Worm (Caenorhabditis elegans) whole organism, late embryonic: Measurements from ENCODE around the gene acp-6.

Experiments
- C08G9.2 ChIP-seq: sonication (generic microtip); optimal IDR thresholded peaks from 2 replicates; lab custom pipeline; 2016; ENCODE audit warnings: mild to moderate bottlenecking, missing genetic modification characterization, moderate library complexity, missing compliant biosample characterization
- C38D4.7 ChIP-seq: fragments of 200-800 bp; sonication (Bioruptor generic); optimal IDR thresholded peaks from 2 replicates; lab custom pipeline; 2018; ENCODE audit warnings: mild to moderate bottlenecking, missing genetic modification characterization, moderate library complexity, missing compliant biosample characterization
- F13H6.1 ChIP-seq: sonication (generic microtip); optimal IDR thresholded peaks from 2 replicates; lab custom pipeline; 2016; ENCODE audit warnings: missing genetic modification characterization, missing compliant biosample characterization
- ahr-1 ChIP-seq: sonication (generic microtip); optimal IDR thresholded peaks from 2 replicates; lab custom pipeline; 2016; ENCODE audit warnings: missing genetic modification characterization, missing compliant biosample characterization
- ama-1 ChIP-seq: fragments of 150-350 bp; optimal IDR thresholded peaks from 2 replicates; lab custom pipeline; 2014
- ceh-18 ChIP-seq: sonication (generic microtip); optimal IDR thresholded peaks from 2 replicates; lab custom pipeline; 2016; ENCODE audit warnings: missing genetic modification characterization, missing compliant biosample characterization
- ceh-19 ChIP-seq: fragments of 200-800 bp; sonication (Bioruptor generic); optimal IDR thresholded peaks from 2 replicates; lab custom pipeline; 2018; ENCODE audit warnings: mild to moderate bottlenecking, missing genetic modification characterization, missing compliant biosample characterization
- ceh-2 ChIP-seq: sonication (generic microtip); optimal IDR thresholded peaks from 2 replicates; lab custom pipeline; 2016; ENCODE audit warnings: missing genotype, missing genetic modification characterization, missing compliant biosample characterization
- ceh-31 ChIP-seq: sonication (generic microtip); optimal IDR thresholded peaks from 2 replicates; lab custom pipeline; 2016; ENCODE audit warnings: missing genetic modification characterization, missing compliant biosample characterization
- ceh-34 ChIP-seq: sonication (generic microtip); optimal IDR thresholded peaks from 2 replicates; lab custom pipeline; 2016; ENCODE audit warnings: mild to moderate bottlenecking, missing genetic modification characterization, missing compliant biosample characterization
- ceh-48 ChIP-seq: sonication (generic microtip); optimal IDR thresholded peaks from 2 replicates; lab custom pipeline; 2016; ENCODE audit warnings: missing genetic modification characterization, inconsistent platforms, missing compliant biosample characterization
- ceh-9 ChIP-seq: sonication (generic microtip); optimal IDR thresholded peaks from 2 replicates; lab custom pipeline; 2016; ENCODE audit warnings: mild to moderate bottlenecking, missing genetic modification characterization, inconsistent platforms, missing compliant biosample characterization
- dmd-4 ChIP-seq: sonication (generic microtip); optimal IDR thresholded peaks from 2 replicates; lab custom pipeline; 2016; ENCODE audit warnings: borderline replicate concordance, missing genetic modification characterization, missing compliant biosample characterization
- elt-2 ChIP-seq: sonication (generic microtip); optimal IDR thresholded peaks from 2 replicates; lab custom pipeline; 2016; ENCODE audit warnings: missing genetic modification reagents, missing genetic modification characterization, missing compliant biosample characterization
- elt-4 ChIP-seq: sonication (generic microtip); optimal IDR thresholded peaks from 2 replicates; lab custom pipeline; 2016; ENCODE audit warnings: missing genetic modification characterization, missing compliant biosample characterization
- eyg-1 ChIP-seq: sonication (generic microtip); optimal IDR thresholded peaks from 2 replicates; lab custom pipeline; 2016; ENCODE audit warnings: missing genotype, missing genetic modification characterization, missing compliant biosample characterization
- fax-1 ChIP-seq: sonication (generic microtip); optimal IDR thresholded peaks from 2 replicates; lab custom pipeline; 2016; ENCODE audit warnings: missing genotype, missing genetic modification characterization, missing compliant biosample characterization
- fkh-10 ChIP-seq: fragments of 150-350 bp; optimal IDR thresholded peaks from 2 replicates; lab custom pipeline; 2014; ENCODE audit warnings: missing biosample characterization, missing genetic modification reagents, missing genetic modification characterization
- madf-2 ChIP-seq: sonication (generic microtip); optimal IDR thresholded peaks from 2 replicates; lab custom pipeline; 2017; ENCODE audit warnings: missing genetic modification characterization, missing compliant biosample characterization
- mec-3 ChIP-seq: sonication (generic microtip); optimal IDR thresholded peaks from 2 replicates; lab custom pipeline; 2016; ENCODE audit warnings: borderline replicate concordance, missing genetic modification characterization, missing compliant biosample characterization
- nfya-1 ChIP-seq: sonication (generic microtip); optimal IDR thresholded peaks from 2 replicates; lab custom pipeline; 2017; ENCODE audit warnings: missing genetic modification characterization, mild to moderate bottlenecking, missing compliant biosample characterization, antibody characterized with exemption, moderate library complexity
- nhr-11 ChIP-seq: fragments of 150-350 bp; optimal IDR thresholded peaks from 2 replicates; lab custom pipeline; 2014; ENCODE audit warnings: missing biosample characterization, missing genetic modification characterization
- nhr-232 ChIP-seq: sonication (generic microtip); optimal IDR thresholded peaks from 2 replicates; lab custom pipeline; 2016; ENCODE audit warnings: missing genetic modification characterization, missing compliant biosample characterization
- npax-4 ChIP-seq: sonication (generic microtip); optimal IDR thresholded peaks from 2 replicates; lab custom pipeline; 2016; ENCODE audit warnings: missing genetic modification characterization, missing compliant biosample characterization
- odd-2 ChIP-seq: sonication (generic microtip); optimal IDR thresholded peaks from 2 replicates; lab custom pipeline; 2017; ENCODE audit warnings: antibody characterized with exemption, mild to moderate bottlenecking, missing genetic modification characterization, missing compliant biosample characterization
- pat-9 ChIP-seq: fragments of 200-800 bp; sonication (Bioruptor generic); optimal IDR thresholded peaks from 2 replicates; lab custom pipeline; 2018; ENCODE audit warnings: mild to moderate bottlenecking, missing genetic modification characterization, moderate library complexity, missing compliant biosample characterization
- pha-2 ChIP-seq: sonication (generic microtip); optimal IDR thresholded peaks from 2 replicates; lab custom pipeline; 2017; ENCODE audit warnings: mild to moderate bottlenecking, missing genetic modification characterization, missing compliant biosample characterization
- pqm-1 ChIP-seq: sonication (generic microtip); optimal IDR thresholded peaks from 2 replicates; lab custom pipeline; 2016; ENCODE audit warnings: missing genetic modification characterization, missing compliant biosample characterization
- rnt-1 ChIP-seq: sonication (generic microtip); optimal IDR thresholded peaks from 2 replicates; lab custom pipeline; 2016; ENCODE audit warnings: missing genetic modification characterization, missing compliant biosample characterization
- sdc-2 ChIP-seq: sonication (generic microtip); optimal IDR thresholded peaks from 2 replicates; lab custom pipeline; 2016; ENCODE audit warnings: missing genotype, missing genetic modification characterization, missing compliant biosample characterization
- unc-42 ChIP-seq: sonication (generic microtip); optimal IDR thresholded peaks from 2 replicates; lab custom pipeline; 2016; ENCODE audit warnings: missing genotype, missing genetic modification characterization, missing compliant biosample characterization
- unc-55 ChIP-seq: sonication (generic microtip); optimal IDR thresholded peaks from 2 replicates; lab custom pipeline; 2017; ENCODE audit warnings: missing biosample characterization, missing genetic modification reagents, missing genetic modification characterization
- zip-5 ChIP-seq: sonication (generic microtip); optimal IDR thresholded peaks from 2 replicates; lab custom pipeline; 2016; ENCODE audit warnings: missing genetic modification characterization, missing compliant biosample characterization

acp-6 gene

ce11 chrIV:6402386-6402905 lies 23.5 kb downstream of the acp-6 start, which contains the start of gene sfrp-1:
TSS of gene sfrp-1 (minus strand) at chrIV:6402436.
- no peak for TF ChIP-seq ahr-1 (tag; lab: Kevin White, UChicago)
- no peak for TF ChIP-seq ceh-34 (tag; lab: Kevin White, UChicago)
- no peak for TF ChIP-seq npax-4 (tag; lab: Kevin White, UChicago)
- no peak for TF ChIP-seq pqm-1 (tag; lab: Kevin White, UChicago)
- TF ChIP-seq ceh-2 (tag; lab: Kevin White, UChicago), result no peak
- peak; percentile 55 for TF ChIP-seq unc-42
- TF ChIP-seq sdc-2, result no peak
- no peak for TF ChIP-seq nhr-232 (tag; lab: Kevin White, UChicago)

- TF ChIP-seq odd-2 (no peak), ceh-2 (tag; lab: Kevin White, UChicago) (no peak), ama-1 (lab: Kevin White, UChicago) (no peak), pha-2 (tag; lab: Kevin White, UChicago) (no peak), eyg-1 (tag; lab: Kevin White, UChicago) (no peak), C08G9.2 (tag; lab: Kevin White, UChicago) (no peak), elt-2 (no peak), mec-3 (tag; lab: Kevin White, UChicago) (no peak), madf-2 (no peak), unc-42 (no peak), pqm-1 (tag; lab: Kevin White, UChicago) (no peak), ceh-48 (tag; lab: Kevin White, UChicago) (no peak), F13H6.1 (tag; lab: Kevin White, UChicago) (no peak), npax-4 (tag; lab: Kevin White, UChicago) (no peak), nhr-11 (no peak), pat-9 (tag; lab: Kevin White, UChicago) (no peak)
These were observed 30.7 kb downstream of the acp-6 start for ce11 chrIV:6395190-6395589.

- peak; percentile 82 for TF ChIP-seq ceh-18 (tag; lab: Kevin White, UChicago)
- no peak for TF ChIP-seq fax-1
- TF ChIP-seq unc-55 (GFP tag; lab: Kevin White, UChicago), result peak; percentile 62
- TF ChIP-seq nfya-1 (tag; lab: Kevin White, UChicago), result peak; percentile 27
- TF ChIP-seq C38D4.7 (GFP tag; lab: Kevin White, UChicago), result no peak
- TF ChIP-seq, all 69 proteins: peak for 3
These were observed 32.6 kb downstream of the acp-6 start for ce11 chrIV:6393329-6393728.

ce11 chrIV:6391566-6391965 lies 34.4 kb downstream of the acp-6 start:
- TF ChIP-seq nfya-1 (tag; lab: Kevin White, UChicago) (peak; percentile 55), ceh-31 (tag; lab: Kevin White, UChicago) (no peak)

DNA sequence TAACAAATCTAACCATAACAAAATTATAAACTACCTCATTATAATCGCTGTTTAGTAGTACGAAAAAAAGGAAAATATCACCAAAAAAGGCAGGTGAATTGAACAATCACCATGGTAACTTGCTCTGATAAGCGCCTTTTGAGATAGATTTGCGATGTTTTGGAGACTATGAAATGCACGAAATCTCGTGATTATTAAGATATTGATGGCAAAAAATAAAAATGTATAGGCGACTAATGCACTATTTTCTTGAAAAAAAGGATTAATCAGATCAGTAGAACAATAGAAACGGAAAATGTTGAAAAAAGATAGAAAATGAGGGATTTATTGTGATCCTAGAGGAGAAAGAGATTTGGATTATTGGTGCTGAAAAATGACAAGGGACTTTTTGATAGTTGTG lies 37.4 kb downstream of the acp-6 start:
- TF ChIP-seq nhr-11 (no peak), rnt-1 (no peak), ceh-31 (tag; lab: Kevin White, UChicago) (no peak), ama-1 (lab: Kevin White, UChicago) (no peak), nfya-1 (tag; lab: Kevin White, UChicago) (no peak), fkh-10 (GFP tag; lab: Kevin White, UChicago) (no peak), F13H6.1 (tag; lab: Kevin White, UChicago) (no peak), zip-5 (tag; lab: Kevin White, UChicago) (no peak), elt-4 (tag; lab: Kevin White, UChicago) (no peak), fax-1 (no peak), ceh-19 (GFP tag; lab: Kevin White, UChicago) (no peak), dmd-4 (tag; lab: Kevin White, UChicago) (no peak)

ce11 chrIV:6385010-6385409 lies 40.9 kb downstream of the acp-6 start:
- TF ChIP-seq ceh-9 (tag; lab: Kevin White, UChicago) (no peak), unc-42 (peak; percentile 77), elt-4 (tag; lab: Kevin White, UChicago) (no peak), elt-2 (no peak), ceh-34 (tag; lab: Kevin White, UChicago) (peak; percentile 11), ceh-19 (GFP tag; lab: Kevin White, UChicago) (peak; percentile 47)
